Fruit fly (Drosophila melanogaster): Measurements from ENCODE around the gene CG43246.

The CG43246 gene

dm6 chr3L:14537435-14537991, 1.1 kb downstream of the CG43246 start, which contains the start of gene Mpcp2 (continued):
- TF ChIP-seq crp (GFP tag; optimal IDR thresholded peaks at IDR 0.05) (peak in 1 of 2 experiments; percentile 66), CG12071 (GFP tag; optimal IDR thresholded peaks at IDR 0.05) (peak; percentile 36), caup (GFP tag; optimal IDR thresholded peaks at IDR 0.05; ENCODE audit: severe bottlenecking) (peak; percentile 53), CG12942 (GFP tag; optimal IDR thresholded peaks at IDR 0.05) (peak; percentile 16), salm (tag; optimal IDR thresholded peaks at IDR 0.05) (no peak), Ravus (GFP tag; IDR thresholded peaks at IDR 0.05) (no peak), br (optimal IDR thresholded peaks at IDR 0.05) (no peak), CG6791 (GFP tag; IDR thresholded peaks at IDR 0.05; ENCODE audit: partially characterized antibody) (peak; percentile 53; the same call in 1 of the 3 replicates), klu (GFP tag; IDR thresholded peaks at IDR 0.05) (no peak), slbo (GFP tag; IDR thresholded peaks at IDR 0.05) (peak; percentile 49; the same call in 1 of the 2 replicates), Tbp (GFP tag; optimal IDR thresholded peaks at IDR 0.05) (no peak), Dad (GFP tag; optimal IDR thresholded peaks at IDR 0.05) (peak; percentile 50), Pdp1 (GFP tag; optimal IDR thresholded peaks at IDR 0.05) (peak in 1 of 2 experiments; percentile 100), Hmr (GFP tag; optimal IDR thresholded peaks at IDR 0.05) (peak; percentile 85), CG4854 (GFP tag; optimal IDR thresholded peaks at IDR 0.05) (no peak), Spps (tag; optimal IDR thresholded peaks at IDR 0.05) (peak; percentile 30), CG13123 (GFP tag; optimal IDR thresholded peaks at IDR 0.05) (no peak), Lhr (GFP tag; optimal IDR thresholded peaks at IDR 0.05) (peak; percentile 97), HLH54F (GFP tag; optimal IDR thresholded peaks at IDR 0.05) (peak; percentile 2), CG17829 (tag; optimal IDR thresholded peaks at IDR 0.05) (peak; percentile 70), gcm2 (GFP tag; optimal IDR thresholded peaks at IDR 0.05) (peak; percentile 11), corto (GFP tag; optimal IDR thresholded peaks at IDR 0.05) (no peak), sim (GFP tag; IDR thresholded peaks at IDR 0.05) (no peak), zen2 (GFP tag; IDR thresholded peaks at IDR 0.05; ENCODE audit: partially characterized antibody) (no peak), grau (tag; optimal IDR thresholded peaks at IDR 0.05) (peak; percentile 47), bab2 (GFP tag; optimal IDR thresholded peaks at IDR 0.05) (peak; percentile 8), CG8388 (GFP tag; optimal IDR thresholded peaks at IDR 0.05) (peak; percentile 8), Hr39 (optimal IDR thresholded peaks at IDR 0.05) (no peak), CG13775 (GFP tag; optimal IDR thresholded peaks at IDR 0.05) (peak; percentile 9), CG17361 (GFP tag; IDR thresholded peaks at IDR 0.05) (peak; percentile 42; the same call in 2 of the 3 replicates), cg (GFP tag; optimal IDR thresholded peaks at IDR 0.05) (no peak), CG10959 (GFP tag; IDR thresholded peaks at IDR 0.05) (no peak), Vsx1 (GFP tag; optimal IDR thresholded peaks at IDR 0.05) (no peak), CG2678 (tag; optimal IDR thresholded peaks at IDR 0.05) (peak; percentile 40), CG15011 (GFP tag; optimal IDR thresholded peaks at IDR 0.05) (no peak), CG3065 (GFP tag; optimal IDR thresholded peaks at IDR 0.05) (no peak), zfh2 (GFP tag; optimal IDR thresholded peaks at IDR 0.05) (peak; percentile 19), twi (tag; optimal IDR thresholded peaks at IDR 0.05) (peak; percentile 25), dan (GFP tag; IDR thresholded peaks at IDR 0.05) (no peak), otp (GFP tag; IDR thresholded peaks at IDR 0.05) (no peak), ap (GFP tag; IDR thresholded peaks at IDR 0.05) (no peak), dati (GFP tag; IDR thresholded peaks at IDR 0.05) (no peak), CHES-1-like (GFP tag; optimal IDR thresholded peaks at IDR 0.05) (peak; percentile 56), CG12744 (GFP tag; optimal IDR thresholded peaks at IDR 0.05) (no peak), CG1603 (tag; optimal IDR thresholded peaks at IDR 0.05) (peak; percentile 87), fd96Cb (tag; optimal IDR thresholded peaks at IDR 0.05) (no peak), Trl (optimal IDR thresholded peaks at IDR 0.05) (no peak), Trl (GFP tag; optimal IDR thresholded peaks at IDR 0.05) (no peak), Aef1 (GFP tag; IDR thresholded peaks at IDR 0.05) (no peak), HLHmδ (GFP tag; optimal IDR thresholded peaks at IDR 0.05) (peak; percentile 61), sd (tag; optimal IDR thresholded peaks at IDR 0.05) (peak; percentile 88)
